Worm (Caenorhabditis elegans) whole organism, dauer: ENCODE results near the gene F49C12.7.
"Not testable (repeated sequence)": the region's sequence is repeated elsewhere in the genome, so short reads cannot be mapped to it uniquely, and the experiment has no call there.

Source experiments
- unc-62 ChIP-seq: sonication (generic microtip); optimal IDR thresholded peaks from 2 replicates; lab custom pipeline; 2017; ENCODE audit warnings: missing biosample characterization, missing genetic modification reagents, missing genetic modification characterization

F49C12.7 gene

DNA sequence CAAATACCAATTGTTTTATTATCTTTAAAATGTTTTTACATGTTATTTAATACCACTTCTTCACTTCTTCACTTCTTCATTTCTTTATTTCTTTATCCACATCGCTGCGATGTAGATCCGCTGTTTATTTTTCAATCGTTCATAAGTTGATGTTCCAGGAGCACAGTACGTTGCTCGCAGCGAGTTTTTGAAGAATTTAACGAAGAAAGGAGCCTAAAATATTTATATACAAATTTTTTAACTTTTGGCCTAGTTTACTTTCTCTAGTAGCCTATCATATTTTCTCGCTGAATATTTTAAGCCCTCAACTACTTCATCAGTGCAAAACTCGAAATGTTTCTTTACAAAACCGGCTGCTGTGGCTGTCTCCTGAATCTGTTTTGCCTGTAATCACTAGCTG is 5.4 kb upstream of the F49C12.7 start:
- no peak for TF ChIP-seq unc-62

DNA sequence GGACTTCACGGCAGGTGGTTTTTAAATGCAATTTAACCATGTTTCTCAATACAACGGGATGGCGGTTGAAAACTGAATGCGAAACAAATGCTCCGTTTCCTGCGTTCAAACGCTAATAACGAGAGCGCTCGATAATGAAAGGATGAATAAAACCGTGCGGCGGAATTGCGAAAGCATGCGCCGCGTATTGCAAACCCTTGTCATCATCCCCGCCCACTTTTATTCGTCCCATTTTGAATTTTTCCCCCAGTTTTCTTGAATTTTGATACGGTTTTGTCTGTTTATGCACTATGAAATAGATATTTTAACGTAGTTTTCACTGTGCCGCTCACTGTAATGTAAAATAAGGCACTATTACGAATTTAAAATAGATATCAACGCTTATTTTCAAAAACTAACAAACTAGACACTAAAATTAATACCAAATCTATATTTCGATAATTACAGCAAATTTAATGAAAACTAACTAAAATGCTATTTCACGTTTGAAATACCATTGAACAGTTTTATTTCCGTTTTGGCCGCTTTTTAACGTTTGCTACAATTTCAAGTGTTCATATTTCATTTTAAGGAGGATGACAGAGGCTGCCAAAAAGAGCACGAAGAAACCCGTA is 3.4 kb upstream of the F49C12.7 start, which contains the start of the genes F49C12.9 and rpn-7:
F49C12.9 (minus strand) TSS at position 148 of the 614 bp plus-strand sequence.
rpn-7 (plus strand) TSS at position 564 of the 614 bp plus-strand sequence.
- TF ChIP-seq unc-62 = no peak

- TF ChIP-seq unc-62 = no peak
These were observed 1.7 kb downstream of the F49C12.7 start for ce11 chrIV:9310935-9311566.

- TF ChIP-seq unc-62 = no peak
These were observed 3.8 kb downstream of the F49C12.7 start, which contains the start of gene F49C12.6 for ce11 chrIV:9308975-9309374. TSS of gene F49C12.6 (minus strand) at chrIV:9309075.

ce11 chrIV:9304617-9305016 is 8.1 kb downstream of the F49C12.7 start, which contains the start of gene F49C12.5:
TSS of gene F49C12.5 (plus strand) at chrIV:9304917.
- TF ChIP-seq unc-62 = no peak

DNA sequence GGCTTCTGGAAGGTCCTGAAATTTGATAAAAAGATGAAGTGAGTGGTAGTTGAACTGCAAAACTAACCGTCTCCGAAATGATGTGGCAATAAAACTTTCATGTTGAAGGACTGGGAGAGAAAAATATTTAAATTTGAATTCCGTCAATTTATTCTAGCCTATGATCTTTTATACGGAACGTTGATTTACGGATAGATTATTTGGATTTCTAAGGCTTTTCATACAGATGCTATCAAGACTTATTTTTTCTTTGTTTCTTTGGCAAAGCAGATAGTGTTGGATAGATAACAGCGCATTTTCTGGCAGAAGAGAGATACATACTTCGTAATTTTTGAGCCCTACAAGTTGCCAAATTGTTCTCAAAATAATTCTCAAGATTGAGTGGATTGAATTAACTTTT is 8.7 kb downstream of the F49C12.7 start, which contains the start of gene F49C12.4:
F49C12.4 (minus strand) TSS at position 101 of the 400 bp plus-strand sequence.
- no peak for TF ChIP-seq unc-62

DNA sequence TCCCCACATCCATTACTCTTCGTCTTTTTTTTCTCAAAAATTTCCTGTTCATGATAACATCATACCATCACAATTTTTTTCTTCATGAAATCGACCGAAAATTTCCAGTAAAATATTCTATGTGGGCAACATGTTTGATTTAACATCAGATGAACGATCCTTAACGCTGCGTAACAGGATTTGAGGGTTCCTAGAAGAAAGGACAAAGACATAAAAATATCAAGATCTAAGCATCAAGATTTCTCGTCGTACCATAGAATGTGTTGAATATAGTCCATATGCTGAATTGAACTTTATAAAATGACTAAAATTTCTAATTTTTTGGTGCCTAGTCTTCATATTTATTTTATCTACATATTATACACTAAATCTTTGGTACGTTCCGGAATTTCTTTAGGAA is 12.6 kb downstream of the F49C12.7 start, which contains the start of gene F49C12.3:
F49C12.3 (plus strand) TSS at position 301 of the 400 bp plus-strand sequence.
- TF ChIP-seq unc-62 = no peak

- TF ChIP-seq unc-62 = no peak
These were observed 13.6 kb downstream of the F49C12.7 start, which contains the start of gene F49C12.2 for ce11 chrIV:9299145-9299544. TSS of gene F49C12.2 (minus strand) at chrIV:9299245.

DNA sequence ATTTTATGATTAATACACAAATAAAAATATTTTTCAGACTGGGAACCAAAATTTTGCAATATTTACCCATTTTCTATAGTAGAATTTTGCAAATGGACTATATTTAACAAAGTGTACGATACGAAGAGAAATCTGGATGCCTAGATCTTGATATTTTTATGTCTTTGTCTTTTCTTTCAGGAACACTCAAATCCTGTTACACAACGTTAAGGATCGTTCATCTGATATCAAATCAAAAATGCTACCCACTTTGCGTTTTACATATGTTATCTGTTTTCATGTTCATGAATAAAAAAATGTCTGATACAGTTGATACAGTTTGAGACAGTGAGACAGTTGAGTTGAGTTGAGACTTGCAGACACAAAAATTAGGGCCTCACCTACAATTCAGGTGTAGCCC is 16.4 kb downstream of the F49C12.7 start, which contains the start of gene F49C12.1:
F49C12.1 (minus strand) TSS at position 70 of the 400 bp plus-strand sequence.
- no peak for TF ChIP-seq unc-62

- TF ChIP-seq unc-62 = not testable (repeated sequence)
These were observed 18.9 kb downstream of the F49C12.7 start, which contains the start of gene nhr-264 for ce11 chrIV:9293825-9294224. TSS of gene nhr-264 (minus strand) at chrIV:9293925.

- TF ChIP-seq unc-62 = no peak
These were observed 23.1 kb downstream of the F49C12.7 start for ce11 chrIV:9289635-9290034.

DNA sequence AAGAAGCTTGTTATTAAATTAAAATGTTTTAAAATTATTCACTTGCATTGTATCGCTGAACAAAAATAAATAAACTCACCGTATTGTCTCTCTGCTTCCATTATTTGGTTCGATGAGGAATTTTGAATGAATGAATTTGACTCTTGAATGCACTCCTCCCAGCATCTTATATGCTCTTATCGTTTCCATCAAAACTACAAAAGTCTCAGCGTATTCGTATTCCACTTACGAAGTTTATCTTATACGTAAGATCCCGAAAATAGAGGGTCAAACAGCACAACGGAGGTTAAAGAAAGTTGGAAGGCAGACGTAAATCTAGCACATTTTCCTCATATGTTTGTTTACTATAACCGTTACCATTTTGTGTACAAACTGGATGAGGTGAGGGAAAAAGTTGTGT is 26.4 kb downstream of the F49C12.7 start, which contains the start of gene nhr-267:
nhr-267 (minus strand) TSS at position 101 of the 400 bp plus-strand sequence.
- TF ChIP-seq unc-62 = not testable (repeated sequence)

ce11 chrIV:9274008-9274529 is 38.7 kb downstream of the F49C12.7 start, which contains the start of gene nmy-3:
TSS of gene nmy-3 (plus strand) at chrIV:9274479.
- TF ChIP-seq unc-62 = no peak

ce11 chrIV:9269796-9270195 is 42.9 kb downstream of the F49C12.7 start, which contains the start of gene flh-3:
TSS of gene flh-3 (plus strand) at chrIV:9270096.
- no peak for TF ChIP-seq unc-62

ce11 chrIV:9268916-9269315 is 43.8 kb downstream of the F49C12.7 start:
- no peak for TF ChIP-seq unc-62

- TF ChIP-seq unc-62 = no peak
These were observed 45.1 kb downstream of the F49C12.7 start for ce11 chrIV:9267581-9267980.

- TF ChIP-seq unc-62 = no peak
These were observed 46.3 kb downstream of the F49C12.7 start, which contains the start of gene Y11D7A.19 for ce11 chrIV:9266464-9266863. TSS of gene Y11D7A.19 (minus strand) at chrIV:9266564.
